Fruit fly (Drosophila melanogaster): ENCODE data around the gene b.

Gene b

dm6 chr2L:13835002-13835910 lies 14.2 kb downstream of the b start, which contains the start of the genes mRpS23 and CenG1A (continued):
- TF ChIP-seq Hmr (GFP tag; optimal IDR thresholded peaks at IDR 0.05) (peak; percentile 100), usp (GFP tag; optimal IDR thresholded peaks at IDR 0.05) (no peak), CG7786 (GFP tag; optimal IDR thresholded peaks at IDR 0.05) (peak; percentile 100), mirr (GFP tag; optimal IDR thresholded peaks at IDR 0.05) (peak; percentile 100), Hey (tag; optimal IDR thresholded peaks at IDR 0.05) (peak; percentile 99), Hr78 (GFP tag; optimal IDR thresholded peaks at IDR 0.05) (peak in 1 of 2 experiments; percentile 97), peb (GFP tag; IDR thresholded peaks at IDR 0.05) (peak; percentile 100), Poxn (GFP tag; IDR thresholded peaks at IDR 0.05) (peak; percentile 99), crc (GFP tag; optimal IDR thresholded peaks at IDR 0.05) (peak; percentile 100), CG3838 (GFP tag; optimal IDR thresholded peaks at IDR 0.05) (peak; percentile 99), crol (GFP tag; IDR thresholded peaks at IDR 0.05) (peak; percentile 93), run (tag; optimal IDR thresholded peaks at IDR 0.05) (peak; percentile 100), B-H2 (GFP tag; optimal IDR thresholded peaks at IDR 0.05) (peak; percentile 99), Adf1 (GFP tag; IDR thresholded peaks at IDR 0.05) (peak; percentile 95), CG2678 (tag; optimal IDR thresholded peaks at IDR 0.05) (peak; percentile 100), lilli (GFP tag; optimal IDR thresholded peaks at IDR 0.05) (peak; percentile 100), Scr (GFP tag; IDR thresholded peaks at IDR 0.05; ENCODE audit: partially characterized antibody) (peak; percentile 89), Oaz (GFP tag; IDR thresholded peaks at IDR 0.05) (peak; percentile 100), CG3995 (GFP tag; optimal IDR thresholded peaks at IDR 0.05) (peak; percentile 95), bcd (GFP tag; optimal IDR thresholded peaks at IDR 0.05) (peak; percentile 100), Dbx (GFP tag; IDR thresholded peaks at IDR 0.05) (peak; percentile 100), HLH54F (GFP tag; optimal IDR thresholded peaks at IDR 0.05) (peak; percentile 100), tap (tag; optimal IDR thresholded peaks at IDR 0.05) (peak; percentile 100), Doc2 (GFP tag; IDR thresholded peaks at IDR 0.05) (peak; percentile 99), ac (GFP tag; optimal IDR thresholded peaks at IDR 0.05) (peak; percentile 99), Chrac-16 (GFP tag; optimal IDR thresholded peaks at IDR 0.05) (peak; percentile 100), twi (tag; optimal IDR thresholded peaks at IDR 0.05) (peak; percentile 98), CG12071 (GFP tag; optimal IDR thresholded peaks at IDR 0.05) (peak; percentile 100), Fer2 (tag; optimal IDR thresholded peaks at IDR 0.05) (peak; percentile 99), otp (GFP tag; IDR thresholded peaks at IDR 0.05) (peak; percentile 100), Sry-β (GFP tag; optimal IDR thresholded peaks at IDR 0.05) (peak; percentile 83), gem (tag; optimal IDR thresholded peaks at IDR 0.05) (peak; percentile 100), NfI (GFP tag; optimal IDR thresholded peaks at IDR 0.05) (peak; percentile 100), CG3065 (GFP tag; optimal IDR thresholded peaks at IDR 0.05) (peak; percentile 100), h (optimal IDR thresholded peaks at IDR 0.05) (no peak), pros (GFP tag; optimal IDR thresholded peaks at IDR 0.05) (peak; percentile 80), CG10979 (tag; optimal IDR thresholded peaks at IDR 0.05) (peak; percentile 100), CG17912 (GFP tag; optimal IDR thresholded peaks at IDR 0.05) (peak; percentile 99), CG3163 (GFP tag; optimal IDR thresholded peaks at IDR 0.05) (peak; percentile 96), CG6791 (GFP tag; IDR thresholded peaks at IDR 0.05; ENCODE audit: partially characterized antibody) (peak; percentile 74), CG2875 (GFP tag; optimal IDR thresholded peaks at IDR 0.05) (peak; percentile 100), PHDP (tag; optimal IDR thresholded peaks at IDR 0.05) (peak; percentile 100), CG10959 (GFP tag; IDR thresholded peaks at IDR 0.05) (peak; percentile 100), fd96Cb (tag; optimal IDR thresholded peaks at IDR 0.05) (peak; percentile 100), CG15601 (tag; optimal IDR thresholded peaks at IDR 0.05) (peak; percentile 99), CG30431 (GFP tag; optimal IDR thresholded peaks at IDR 0.05) (peak; percentile 99), CG6272 (GFP tag; IDR thresholded peaks at IDR 0.05) (peak; percentile 100), gro (GFP tag; optimal IDR thresholded peaks at IDR 0.05) (peak; percentile 100), Fer1 (GFP tag; optimal IDR thresholded peaks at IDR 0.05) (peak; percentile 100)

Data from whole organism, embryonic.